Fruit fly (Drosophila melanogaster) whole organism, embryonic: ENCODE results near the gene CG31926.
A peak's percentile ranks its signal among the peaks of the same experiment; 100 is the strongest.

Experiments used
- CG10267 ChIP-seq: fragments of 200-800 bp; sonication (Bioruptor generic); optimal IDR thresholded peaks from 2 replicates; lab custom pipeline; 2018; ENCODE audit warnings: missing biosample characterization, mild to moderate bottlenecking, missing genetic modification characterization, moderate library complexity
- CG12104 ChIP-seq: fragments of 200-800 bp; sonication (Bioruptor generic); optimal IDR thresholded peaks from 3 replicates; lab custom pipeline; 2016; ENCODE audit warnings: missing biosample characterization, missing genetic modification characterization
- CG13287 ChIP-seq: fragments of 200-800 bp; sonication (Bioruptor generic); IDR thresholded peaks from 2 replicates; pipeline ENCODE4 v1.3.6; 2022; ENCODE audit warnings: missing biosample characterization, missing genetic modification characterization; ENCODE audit not compliant: partially characterized antibody
- CG14050 ChIP-seq: fragments of 200-800 bp; sonication (Bioruptor generic); IDR thresholded peaks from 3 replicates; pipeline ENCODE4 v1.3.6; 2022; ENCODE audit warnings: missing biosample characterization, missing genetic modification characterization
- CG14965 ChIP-seq: fragments of 200-800 bp; sonication (Bioruptor generic); optimal IDR thresholded peaks from 2 replicates; lab custom pipeline; 2016; ENCODE audit warnings: missing biosample characterization, missing genetic modification characterization, borderline replicate concordance
- CG15073 ChIP-seq: fragments of 200-800 bp; sonication (Bioruptor generic); optimal IDR thresholded peaks from 2 replicates; lab custom pipeline; 2016; ENCODE audit warnings: missing biosample characterization, missing genetic modification characterization
- CG16813 ChIP-seq: fragments of 200-800 bp; sonication (Bioruptor generic); IDR thresholded peaks from 3 replicates; pipeline ENCODE4 v1.3.6; 2022; ENCODE audit warnings: missing biosample characterization, missing genetic modification characterization; ENCODE audit not compliant: partially characterized antibody
- CG17385 ChIP-seq: fragments of 200-800 bp; sonication (Bioruptor generic); optimal IDR thresholded peaks from 3 replicates; lab custom pipeline; 2018; ENCODE audit warnings: missing biosample characterization, mild to moderate bottlenecking, missing genetic modification characterization
- CG34224 ChIP-seq: fragments of 200-800 bp; sonication (Bioruptor generic); IDR thresholded peaks from 3 replicates; pipeline ENCODE4 v1.3.6; 2022; ENCODE audit warnings: missing biosample characterization, missing genetic modification characterization; ENCODE audit not compliant: partially characterized antibody
- CG34422 ChIP-seq: fragments of 200-800 bp; sonication (Bioruptor generic); IDR thresholded peaks from 3 replicates; pipeline ENCODE4 v1.3.6; 2022; ENCODE audit warnings: missing biosample characterization, missing genetic modification characterization
- CG3995 ChIP-seq: fragments of 200-800 bp; sonication (Bioruptor generic); optimal IDR thresholded peaks from 3 replicates; lab custom pipeline; 2016; ENCODE audit warnings: missing biosample characterization, missing genetic modification characterization
- CG42726 ChIP-seq: fragments of 200-800 bp; sonication (Bioruptor generic); IDR thresholded peaks from 2 replicates; pipeline ENCODE4 v1.3.6; 2022; ENCODE audit warnings: missing biosample characterization, missing genetic modification characterization; ENCODE audit not compliant: partially characterized antibody
- CG6813 ChIP-seq: fragments of 200-800 bp; sonication (Bioruptor generic); optimal IDR thresholded peaks from 2 replicates; lab custom pipeline; 2017; ENCODE audit warnings: missing biosample characterization, missing genetic modification characterization, mild to moderate bottlenecking, moderate library complexity, missing genetic modification reagents
- CG7271 ChIP-seq: fragments of 200-800 bp; sonication (Bioruptor generic); optimal IDR thresholded peaks from 2 replicates; lab custom pipeline; 2018; ENCODE audit warnings: missing biosample characterization, mild to moderate bottlenecking, missing genetic modification characterization, moderate library complexity
- D ChIP-seq, 2 experiments: fragments of 200-800 bp in 1 of 2; fragments of >200 bp in 1 of 2; sonication (Bioruptor generic) in 1 of 2; optimal IDR thresholded peaks; 2 replicates in 1 of 2; 3 replicates in 1 of 2; lab custom pipeline; 2017; ENCODE audit warnings: mild to moderate bottlenecking in 1 of 2, missing biosample characterization in 1 of 2, missing genetic modification characterization in 1 of 2, missing genetic modification reagents in 1 of 2
- Dip3 ChIP-seq: fragments of 200-800 bp; sonication (Bioruptor generic); optimal IDR thresholded peaks from 3 replicates; lab custom pipeline; 2016; ENCODE audit warnings: missing biosample characterization, missing genetic modification characterization
- Doc2 ChIP-seq: fragments of 200-800 bp; sonication (Bioruptor generic); IDR thresholded peaks from 2 replicates; pipeline ENCODE4 v1.3.6; 2022; ENCODE audit warnings: missing biosample characterization, missing genetic modification characterization
- Dp ChIP-seq: fragments of 200-800 bp; sonication (Bioruptor generic); optimal IDR thresholded peaks from 2 replicates; lab custom pipeline; 2018; ENCODE audit warnings: missing biosample characterization, mild to moderate bottlenecking, missing genetic modification characterization, moderate library complexity
- Dref ChIP-seq: fragments of 200-800 bp; sonication (Bioruptor generic); IDR thresholded peaks from 2 replicates; pipeline ENCODE4 v1.3.6; 2022; ENCODE audit warnings: missing biosample characterization, missing genetic modification characterization
- Eip74EF ChIP-seq, 2 experiments: fragments of 200-800 bp in 1 of 2; fragments of >200 bp in 1 of 2; sonication (Bioruptor generic) in 1 of 2; optimal IDR thresholded peaks; 2 replicates each; lab custom pipeline; 2017 to 2019; ENCODE audit warnings: missing biosample characterization in 2 of 2, missing genetic modification characterization in 2 of 2, mild to moderate bottlenecking in 1 of 2, moderate library complexity in 1 of 2
- Ets65A ChIP-seq: fragments of 200-800 bp; sonication (Bioruptor generic); peaks from one replicate; lab custom pipeline; 2016; ENCODE audit warnings: missing biosample characterization, missing genetic modification characterization
- Ets97D ChIP-seq: fragments of 200-800 bp; sonication (Bioruptor generic); optimal IDR thresholded peaks from 3 replicates; lab custom pipeline; 2016; ENCODE audit warnings: missing biosample characterization, missing genetic modification characterization
- H2.0 ChIP-seq: fragments of 200-800 bp; sonication (Bioruptor generic); IDR thresholded peaks from 2 replicates; pipeline ENCODE4 v1.3.6; 2022; ENCODE audit warnings: missing biosample characterization, missing genetic modification characterization
- Med ChIP-seq: fragments of 200-800 bp; sonication (Bioruptor generic); peaks from one replicate; lab custom pipeline; 2016; ENCODE audit warnings: missing biosample characterization, missing genetic modification characterization, mild to moderate bottlenecking, inconsistent platforms, moderate library complexity
- Nf-YA ChIP-seq: fragments of 200-800 bp; sonication (Bioruptor generic); IDR thresholded peaks from 2 replicates; pipeline ENCODE4 v1.3.6; 2022; ENCODE audit warnings: missing biosample characterization, missing genetic modification characterization
- Optix ChIP-seq: fragments of 200-800 bp; sonication (Bioruptor generic); IDR thresholded peaks from 3 replicates; pipeline ENCODE4 v1.3.6; 2022; ENCODE audit warnings: missing biosample characterization, missing genetic modification characterization
- Rx ChIP-seq: fragments of 200-800 bp; sonication (Bioruptor generic); IDR thresholded peaks from 2 replicates; pipeline ENCODE4 v1.3.6; 2022; ENCODE audit warnings: missing biosample characterization, missing genetic modification characterization
- ac ChIP-seq: fragments of 200-800 bp; sonication (Bioruptor generic); optimal IDR thresholded peaks from 3 replicates; lab custom pipeline; 2017; ENCODE audit warnings: missing biosample characterization, mild to moderate bottlenecking, missing genetic modification characterization
- bowl ChIP-seq: fragments of 200-800 bp; sonication (Bioruptor generic); IDR thresholded peaks from 2 replicates; pipeline ENCODE4 v1.3.6; 2022; ENCODE audit warnings: missing biosample characterization, missing genetic modification characterization
- cas ChIP-seq: fragments of 200-800 bp; sonication (Bioruptor generic); IDR thresholded peaks from 2 replicates; pipeline ENCODE4 v1.3.6; 2022; ENCODE audit warnings: missing biosample characterization, missing genetic modification characterization
- crp ChIP-seq, 2 experiments: fragments of 200-800 bp; sonication (Bioruptor generic); optimal IDR thresholded peaks; 2 replicates in 1 of 2; 3 replicates in 1 of 2; lab custom pipeline; 2017; ENCODE audit warnings: missing biosample characterization in 2 of 2, missing genetic modification characterization in 2 of 2, mild to moderate bottlenecking in 1 of 2, moderate library complexity in 1 of 2
- disco-r ChIP-seq: fragments of 200-800 bp; sonication (Bioruptor generic); optimal IDR thresholded peaks from 2 replicates; lab custom pipeline; 2016; ENCODE audit warnings: missing biosample characterization, missing genetic modification characterization
- dysf ChIP-seq: fragments of 200-800 bp; sonication (Bioruptor generic); IDR thresholded peaks from 3 replicates; pipeline ENCODE4 v1.3.6; 2022; ENCODE audit warnings: missing biosample characterization, missing genetic modification characterization
- esg ChIP-seq: fragments of 200-800 bp; sonication (Bioruptor generic); conservative IDR thresholded peaks from 2 replicates; pipeline ENCODE4 v1.3.6; 2022; ENCODE audit warnings: missing biosample characterization, missing genetic modification characterization
- fd64A ChIP-seq: fragments of 200-800 bp; sonication (Bioruptor generic); optimal IDR thresholded peaks from 3 replicates; lab custom pipeline; 2018; ENCODE audit warnings: missing biosample characterization, mild to moderate bottlenecking, missing genetic modification characterization
- fru ChIP-seq: fragments of >200 bp; optimal IDR thresholded peaks from 2 replicates; lab custom pipeline; 2017
- her ChIP-seq: fragments of 200-800 bp; sonication (Bioruptor generic); optimal IDR thresholded peaks from 2 replicates; lab custom pipeline; 2016; ENCODE audit warnings: missing biosample characterization, missing genetic modification characterization
- jing ChIP-seq: fragments of 200-800 bp; sonication (Bioruptor generic); optimal IDR thresholded peaks from 2 replicates; lab custom pipeline; 2018; ENCODE audit warnings: missing biosample characterization, mild to moderate bottlenecking, missing genetic modification characterization
- luna ChIP-seq: fragments of 200-800 bp; sonication (Bioruptor generic); optimal IDR thresholded peaks from 2 replicates; lab custom pipeline; 2016; ENCODE audit warnings: missing biosample characterization, missing genetic modification characterization
- nerfin-2 ChIP-seq: fragments of 200-800 bp; sonication (Bioruptor generic); IDR thresholded peaks from 2 replicates; pipeline ENCODE4 v1.3.6; 2022; ENCODE audit warnings: missing biosample characterization, missing genetic modification characterization; ENCODE audit not compliant: partially characterized antibody
- pfk ChIP-seq: fragments of 200-800 bp; sonication (Bioruptor generic); optimal IDR thresholded peaks from 2 replicates; lab custom pipeline; 2018; ENCODE audit warnings: missing biosample characterization, mild to moderate bottlenecking, missing genetic modification characterization, moderate library complexity
- stwl ChIP-seq: fragments of 200-800 bp; sonication (Bioruptor generic); optimal IDR thresholded peaks from 3 replicates; lab custom pipeline; 2018; ENCODE audit warnings: missing biosample characterization, mild to moderate bottlenecking, missing genetic modification characterization, moderate library complexity
- tna ChIP-seq: fragments of 200-800 bp; sonication (Bioruptor generic); IDR thresholded peaks from 2 replicates; pipeline ENCODE4 v1.3.6; 2022; ENCODE audit warnings: missing biosample characterization, missing genetic modification characterization; ENCODE audit not compliant: partially characterized antibody
- ttk ChIP-seq: fragments of 200-800 bp; sonication (Bioruptor generic); IDR thresholded peaks from 2 replicates; pipeline ENCODE4 v2.1.2; 2022; ENCODE audit warnings: missing biosample characterization, missing genetic modification characterization
- twi ChIP-seq: fragments of 200-800 bp; optimal IDR thresholded peaks from 2 replicates; lab custom pipeline; 2019; ENCODE audit warnings: missing biosample characterization, mild to moderate bottlenecking, missing genetic modification characterization, moderate library complexity
- unc-4 ChIP-seq: fragments of 200-800 bp; sonication (Bioruptor generic); IDR thresholded peaks from 2 replicates; pipeline ENCODE4 v1.3.6; 2022; ENCODE audit warnings: missing biosample characterization, missing genetic modification characterization; ENCODE audit not compliant: partially characterized antibody
- vvl ChIP-seq: fragments of 200-800 bp; sonication (Bioruptor generic); IDR thresholded peaks from 2 replicates; pipeline ENCODE4 v1.3.6; 2022; ENCODE audit warnings: missing biosample characterization, missing genetic modification characterization

Gene CG31926

DNA sequence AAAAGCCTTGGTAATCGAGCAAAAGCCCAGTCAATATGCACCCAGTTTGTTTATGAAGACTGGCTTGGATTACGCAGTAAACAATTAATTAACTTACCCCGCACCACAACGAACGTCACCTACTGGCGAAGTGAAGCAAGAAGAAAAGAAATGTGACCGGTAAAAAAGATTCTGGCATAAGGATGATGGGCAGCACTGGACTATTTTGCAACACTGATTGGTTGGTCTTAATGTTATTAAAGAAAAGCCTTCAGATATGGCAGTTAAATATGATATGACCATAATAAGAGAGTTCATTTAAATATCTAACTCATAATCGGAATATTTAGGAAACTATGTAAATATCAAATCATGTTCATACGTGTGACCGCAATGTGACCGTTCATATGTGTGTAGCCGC lies 5.1 kb downstream of the CG31926 start, which contains the start of gene CG18131:
CG18131 (minus strand) TSS at position 297 of the 400 bp plus-strand sequence.
- TF ChIP-seq Ets65A (GFP tag; lab: Kevin White, UChicago) (peak; percentile 10), stwl (tag; lab: Kevin White, UChicago) (peak; percentile 85), fd64A (no peak)

dm6 chr2L:1502459-1503101 lies 7.3 kb downstream of the CG31926 start, which contains the start of gene CG7420:
Gene CG7420, minus strand, starts transcription at chr2L:1502904.
- TF ChIP-seq Nf-YA (no peak), CG34224 (GFP tag; lab: Robert Waterston, UW) (0 out of 3 replicates have a peak, but pooled peaks have one; percentile 14), Rx (GFP tag; lab: Robert Waterston, UW) (no peak), Dp (GFP tag; lab: Kevin White, UChicago) (peak; percentile 77), bowl (GFP tag; lab: Robert Waterston, UW) (no peak), esg (no peak), Dip3 (GFP tag; lab: Kevin White, UChicago) (no peak), Med (GFP tag; lab: Kevin White, UChicago) (peak; percentile 70), twi (tag; lab: Kevin White, UChicago) (peak; percentile 26), CG34422 (peak; percentile 50; the same call in 1 of the 3 replicates), CG14965 (no peak), unc-4 (GFP tag; lab: Robert Waterston, UW) (no peak), ttk (GFP tag; lab: Robert Waterston, UW) (no peak), tna (GFP tag; lab: Robert Waterston, UW) (no peak), H2.0 (GFP tag; lab: Robert Waterston, UW) (no peak), Doc2 (no peak), Optix (GFP tag; lab: Robert Waterston, UW) (no peak), cas (GFP tag; lab: Robert Waterston, UW) (no peak), Eip74EF (GFP tag; optimal IDR thresholded peaks at IDR 0.05; lab: Kevin White, UChicago) (no peak), D (optimal IDR thresholded peaks at IDR 0.05; lab: Kevin White, UChicago) (peak; percentile 24), D (GFP tag; optimal IDR thresholded peaks at IDR 0.05; lab: Kevin White, UChicago) (no peak), CG16813 (no peak), disco-r (no peak), crp (GFP tag; optimal IDR thresholded peaks at IDR 0.05; lab: Kevin White, UChicago) (peak; percentile 43 to 89), her (GFP tag; lab: Kevin White, UChicago) (no peak), CG3995 (GFP tag; lab: Kevin White, UChicago) (no peak), CG12104 (GFP tag; lab: Kevin White, UChicago) (no peak), Ets97D (GFP tag; lab: Kevin White, UChicago) (peak; percentile 11), pfk (GFP tag; lab: Kevin White, UChicago) (no peak), luna (GFP tag; lab: Kevin White, UChicago) (no peak), nerfin-2 (no peak), ac (GFP tag; lab: Kevin White, UChicago) (no peak), CG7271 (no peak), vvl (peak; percentile 77), CG6813 (GFP tag; lab: Kevin White, UChicago) (no peak), fru (no peak), CG15073 (GFP tag; lab: Kevin White, UChicago) (no peak), CG14050 (GFP tag; lab: Robert Waterston, UW) (no peak), jing (GFP tag; lab: Kevin White, UChicago) (no peak), dysf (GFP tag; lab: Robert Waterston, UW) (no peak), CG10267 (tag; lab: Kevin White, UChicago) (peak; percentile 28), CG42726 (GFP tag; lab: Robert Waterston, UW) (no peak), Dref (GFP tag; lab: Robert Waterston, UW) (no peak), CG17385 (GFP tag; lab: Kevin White, UChicago) (no peak), CG13287 (GFP tag; lab: Robert Waterston, UW) (peak; percentile 24; the same call in 1 of the 2 replicates)
